Worm (Caenorhabditis elegans): ENCODE data around the gene F54B3.1.

DNA sequence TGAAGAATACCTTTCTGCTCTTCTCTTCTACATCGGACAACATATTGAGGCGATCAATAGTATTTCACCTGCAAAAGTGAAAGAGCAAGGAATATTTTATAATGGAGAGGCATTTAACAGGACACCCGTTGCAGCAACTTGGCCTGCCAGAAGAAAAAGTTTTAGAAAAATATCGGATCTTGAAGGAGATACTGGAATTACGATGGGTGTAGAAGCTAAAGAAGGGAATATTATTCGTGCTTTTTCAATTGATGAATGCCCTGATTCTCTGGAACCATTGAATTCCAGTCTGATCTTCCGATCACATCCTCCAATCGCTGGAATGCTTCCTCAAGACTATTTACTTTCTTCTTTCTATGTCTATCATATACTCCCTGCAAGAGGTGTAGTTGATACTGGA, 10.2 kb downstream of the F54B3.1 start:
- no peak for TF ChIP-seq ets-7 (tag; optimal IDR thresholded peaks at IDR 0.05)
- no peak for TF ChIP-seq hmbx-1 (tag; optimal IDR thresholded peaks at IDR 0.05)
